Worm (Caenorhabditis elegans): Measurements from ENCODE around the gene srh-37.

Gene srh-37

DNA sequence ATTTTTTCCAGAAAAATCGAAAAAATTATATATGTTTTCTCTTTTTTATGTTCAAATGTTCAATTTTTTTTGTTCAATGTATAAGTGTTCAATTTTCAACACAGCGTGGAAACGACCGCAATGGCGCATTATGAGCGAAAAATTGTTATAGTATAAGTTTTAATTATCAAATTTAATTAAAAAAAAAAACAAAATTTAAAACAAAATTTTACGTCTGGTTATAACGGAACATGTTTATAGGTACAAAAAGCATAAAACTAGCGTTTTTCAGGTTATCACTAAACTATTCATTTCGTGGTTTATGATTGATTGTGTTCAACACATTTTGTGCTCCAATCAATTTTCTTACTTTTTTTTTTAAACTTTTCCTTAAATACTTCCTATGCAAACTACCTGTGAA is 23.0 kb downstream of the srh-37 start, which contains the start of gene nhr-106:
TSS of gene nhr-106 (plus strand) at position 301 of the 400 bp plus-strand sequence.
- TF ChIP-seq unc-62 (GFP tag; optimal IDR thresholded peaks at IDR 0.05) (no peak), elt-2 (tag; optimal IDR thresholded peaks at IDR 0.05) (peak; percentile 39), pqm-1 (tag; optimal IDR thresholded peaks at IDR 0.05) (peak; percentile 6)

DNA sequence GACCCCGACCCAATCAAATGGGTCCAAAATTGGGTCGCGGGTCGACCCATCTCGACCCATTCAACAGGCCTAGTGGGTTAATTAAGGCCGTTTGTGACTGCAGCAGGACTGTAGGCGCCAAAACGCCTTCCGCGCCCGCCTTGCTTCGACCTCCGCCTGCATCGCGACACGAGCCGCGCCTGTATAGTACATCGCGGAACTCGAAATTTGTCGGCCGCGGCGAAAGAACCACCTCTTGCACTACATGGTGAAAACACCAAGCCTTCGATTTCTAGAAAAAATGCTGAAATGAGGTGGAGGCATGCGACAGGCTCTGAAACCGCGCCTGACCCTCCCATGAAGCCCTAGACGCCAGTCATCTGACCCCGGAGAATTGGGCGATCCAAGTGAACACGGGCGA is 24.3 kb downstream of the srh-37 start:
- TF ChIP-seq nhr-12 (tag; optimal IDR thresholded peaks at IDR 0.05) (no peak), unc-39 (tag; optimal IDR thresholded peaks at IDR 0.05) (no peak), lsy-12 (tag; optimal IDR thresholded peaks at IDR 0.05) (no peak), nhr-67 (tag; optimal IDR thresholded peaks at IDR 0.05) (no peak), elt-2 (tag; optimal IDR thresholded peaks at IDR 0.05) (no peak), nhr-237 (tag; optimal IDR thresholded peaks at IDR 0.05) (no peak), ztf-11 (tag; optimal IDR thresholded peaks at IDR 0.05) (no peak), pha-4 (tag; optimal IDR thresholded peaks at IDR 0.05) (no peak), snpc-4 (tag; optimal IDR thresholded peaks at IDR 0.05) (no peak), mdl-1 (tag; optimal IDR thresholded peaks at IDR 0.05) (no peak)

DNA sequence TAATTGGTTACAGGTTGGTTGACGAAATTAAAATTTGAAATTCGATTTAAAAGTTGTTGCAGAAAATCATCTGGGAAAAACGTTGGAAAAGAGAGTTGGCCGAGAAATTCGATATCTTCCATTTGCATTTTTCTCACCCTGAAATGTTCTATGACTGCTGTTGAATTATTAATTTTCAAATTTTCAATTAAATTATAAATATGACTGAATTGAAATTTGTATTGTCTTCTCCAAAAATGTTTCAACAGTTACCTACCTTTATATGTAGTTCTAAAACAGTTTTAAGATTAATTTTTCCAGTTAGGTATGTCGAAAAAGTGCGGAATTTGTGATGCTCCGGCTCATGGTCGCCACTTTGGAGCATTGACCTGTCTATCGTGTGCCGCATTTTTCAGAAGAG is 25.6 kb downstream of the srh-37 start, which contains the start of gene nhr-211:
TSS of gene nhr-211 (plus strand) at position 301 of the 400 bp plus-strand sequence.
- TF ChIP-seq ZK546.5 (tag; optimal IDR thresholded peaks at IDR 0.05) (no peak), fkh-2 (tag; optimal IDR thresholded peaks at IDR 0.05) (no peak), lin-15B (tag; optimal IDR thresholded peaks at IDR 0.05) (no peak), ztf-4 (tag; optimal IDR thresholded peaks at IDR 0.05) (no peak), mdl-1 (tag; optimal IDR thresholded peaks at IDR 0.05) (no peak), egl-27 (tag; optimal IDR thresholded peaks at IDR 0.05) (no peak), fkh-10 (GFP tag; optimal IDR thresholded peaks at IDR 0.05) (no peak), tbx-2 (tag; optimal IDR thresholded peaks at IDR 0.05) (no peak), nfya-1 (tag; optimal IDR thresholded peaks at IDR 0.05; ENCODE audit: insufficient read depth) (no peak), fos-1 (tag; optimal IDR thresholded peaks at IDR 0.05) (no peak), mml-1 (tag; optimal IDR thresholded peaks at IDR 0.05) (no peak), ztf-11 (tag; optimal IDR thresholded peaks at IDR 0.05) (no peak), nhr-76 (tag; optimal IDR thresholded peaks at IDR 0.05) (no peak), unc-39 (tag; optimal IDR thresholded peaks at IDR 0.05) (no peak), nhr-237 (tag; optimal IDR thresholded peaks at IDR 0.05) (no peak)

DNA sequence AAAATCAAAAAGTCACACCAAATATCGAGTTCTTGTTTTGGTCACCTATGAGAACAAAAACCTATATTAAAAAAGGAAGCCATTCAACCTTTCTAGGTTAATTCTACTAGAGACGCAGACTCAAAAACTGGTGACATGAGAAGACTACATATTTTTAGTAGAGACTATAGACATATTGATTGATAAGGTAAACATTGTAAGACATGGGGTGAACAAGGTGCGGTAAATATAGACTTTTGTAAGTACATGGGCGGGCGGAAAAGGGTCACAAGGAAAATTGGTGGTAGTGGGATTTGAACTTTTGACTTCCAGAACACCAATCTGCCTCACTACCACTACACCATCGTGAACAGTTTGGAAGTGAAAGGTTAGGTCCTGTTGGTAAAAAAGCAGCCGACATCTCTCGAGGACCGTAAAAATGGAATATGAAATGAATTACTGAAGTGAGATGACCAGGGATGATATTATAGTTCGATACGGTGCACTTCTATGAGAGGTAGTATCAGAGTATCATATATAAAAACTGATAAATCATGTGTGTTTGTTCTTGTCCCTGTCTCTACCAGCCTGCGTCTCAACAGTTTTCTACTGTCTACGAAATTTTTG is 27.9 kb downstream of the srh-37 start, which contains the start of gene nhr-212:
TSS of gene nhr-212 (plus strand) at position 573 of the 606 bp plus-strand sequence.
- TF ChIP-seq ceh-28 (tag; optimal IDR thresholded peaks at IDR 0.05) (peak; percentile 57), mml-1 (tag; optimal IDR thresholded peaks at IDR 0.05) (no peak), nhr-23 (tag; optimal IDR thresholded peaks at IDR 0.05) (peak; percentile 27), pha-4 (tag; optimal IDR thresholded peaks at IDR 0.05) (peak; percentile 83), tbx-2 (tag; optimal IDR thresholded peaks at IDR 0.05) (no peak), elt-2 (tag; optimal IDR thresholded peaks at IDR 0.05) (peak; percentile 40), pqm-1 (tag; optimal IDR thresholded peaks at IDR 0.05) (peak; percentile 50)

DNA sequence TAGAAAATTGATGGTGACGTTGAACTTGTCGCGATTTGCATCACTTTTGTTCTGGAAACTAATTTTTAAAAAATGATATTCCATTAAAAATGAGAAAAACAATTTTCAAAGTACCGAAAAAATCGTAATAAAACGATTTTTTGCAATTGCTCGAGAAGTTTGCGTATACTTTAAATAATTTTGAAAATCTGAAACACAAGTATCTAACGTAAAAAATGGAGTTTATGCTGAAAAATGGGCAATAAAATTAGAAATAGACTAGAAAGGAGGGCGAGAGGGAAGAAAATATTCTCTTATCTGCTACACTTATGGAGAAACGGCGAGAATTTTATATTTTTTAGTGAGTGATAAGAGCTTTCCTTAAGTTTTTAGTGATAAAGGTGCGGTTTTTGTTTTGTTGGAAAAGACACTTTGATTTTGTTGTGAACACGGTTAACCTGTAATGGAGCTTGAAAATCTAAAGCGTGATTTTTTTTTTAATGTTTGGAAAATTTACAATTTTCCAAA is 29.0 kb downstream of the srh-37 start, which contains the start of gene nhr-130:
TSS of gene nhr-130 (minus strand) at position 51 of the 507 bp plus-strand sequence.
- TF ChIP-seq pqm-1 (tag; optimal IDR thresholded peaks at IDR 0.05) (peak; percentile 77), fos-1 (tag; optimal IDR thresholded peaks at IDR 0.05) (no peak), ama-1 (optimal IDR thresholded peaks at IDR 0.05) (no peak), pha-4 (tag; optimal IDR thresholded peaks at IDR 0.05) (peak; percentile 20), fkh-2 (tag; optimal IDR thresholded peaks at IDR 0.05) (no peak), mml-1 (tag; optimal IDR thresholded peaks at IDR 0.05) (no peak), nhr-11 (tag; optimal IDR thresholded peaks at IDR 0.05) (no peak), elt-2 (tag; optimal IDR thresholded peaks at IDR 0.05) (peak; percentile 90), skn-1 (tag; optimal IDR thresholded peaks at IDR 0.05) (no peak), elt-3 (tag; optimal IDR thresholded peaks at IDR 0.05) (no peak), unc-39 (tag; optimal IDR thresholded peaks at IDR 0.05) (no peak), hmg-11 (tag; optimal IDR thresholded peaks at IDR 0.05) (no peak), egl-5 (tag; optimal IDR thresholded peaks at IDR 0.05) (no peak), tbx-2 (tag; optimal IDR thresholded peaks at IDR 0.05) (no peak)
